ENCODE assay signal across 6 fruit fly cellular contexts in the genomic region with DNA sequence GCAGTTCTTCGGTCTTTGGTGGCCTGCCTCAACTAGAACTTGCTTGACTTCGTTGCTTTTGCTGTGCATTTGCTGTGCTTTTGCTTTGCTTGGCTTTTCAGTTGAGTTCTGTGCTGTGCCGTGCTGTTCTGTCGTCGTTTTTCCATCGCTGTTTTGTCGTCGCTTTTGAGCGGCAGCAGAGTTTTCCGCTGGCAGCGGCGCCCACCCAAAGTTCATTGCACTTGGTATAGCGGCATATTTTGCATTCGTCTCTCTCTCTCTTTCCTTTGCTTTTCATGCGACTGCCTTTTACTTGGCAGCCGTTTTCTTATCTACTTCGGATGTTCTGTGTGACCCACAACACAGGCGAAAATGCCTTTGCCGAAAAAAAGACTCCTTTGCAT.
A peak's percentile ranks its signal among the peaks of the same experiment; 100 is the strongest.
TF ChIP-seq lines count a peak whose summit lies in the region.

No protein-coding gene starts in this region.

- no peak for TF ChIP-seq CTCF in whole organism, embryonic (GFP tag; optimal IDR thresholded peaks at IDR 0.05; lab: Kevin White, UChicago)

TF ChIP-seq in whole organism, 6 proteins besides CTCF, POLR2A, EP300 and RAD21:
- peak; percentile 62 to 94 for TF ChIP-seq EcR (GFP tag; optimal IDR thresholded peaks at IDR 0.05; lab: Kevin White, UChicago)
- no peak for TF ChIP-seq usp (GFP tag; optimal IDR thresholded peaks at IDR 0.05; lab: Kevin White, UChicago)

TF ChIP-seq in whole organism, adult, 20 proteins besides CTCF, POLR2A, EP300 and RAD21:
- TF ChIP-seq tj (GFP tag; optimal IDR thresholded peaks at IDR 0.05; lab: Kevin White, UChicago) (peak; percentile 61), CG5204 (GFP tag; optimal IDR thresholded peaks at IDR 0.05; lab: Kevin White, UChicago) (no peak)

TF ChIP-seq in whole organism, embryonic, 481 proteins besides CTCF, POLR2A, EP300 and RAD21:
- TF ChIP-seq slbo (GFP tag; IDR thresholded peaks at IDR 0.05; lab: Robert Waterston, UW) (no peak), CG17328 (GFP tag; IDR thresholded peaks at IDR 0.05; lab: Robert Waterston, UW) (0 out of 2 replicates have a peak, but pooled peaks have one; percentile 2), CG17612 (GFP tag; IDR thresholded peaks at IDR 0.05; lab: Robert Waterston, UW) (no peak), maf-S (GFP tag; optimal IDR thresholded peaks at IDR 0.05; lab: Kevin White, UChicago) (no peak)

TF ChIP-seq in whole organism, prepupa, 60 proteins besides CTCF, POLR2A, EP300 and RAD21:
- TF ChIP-seq CG6276 (GFP tag; optimal IDR thresholded peaks at IDR 0.05; lab: Kevin White, UChicago) (no peak), svp (GFP tag; lab: Kevin White, UChicago) (peak; percentile 93), eg (GFP tag; IDR thresholded peaks at IDR 0.05; lab: Robert Waterston, UW) (peak; percentile 37; the same call in 1 of the 3 replicates)

TF ChIP-seq in whole organism, pupa, 21 proteins besides CTCF, POLR2A, EP300 and RAD21:
- peak; percentile 83 for TF ChIP-seq EcR (GFP tag; optimal IDR thresholded peaks at IDR 0.05; lab: Kevin White, UChicago)
- TF ChIP-seq gl (tag; optimal IDR thresholded peaks at IDR 0.05; lab: Kevin White, UChicago) = no peak

TF ChIP-seq in whole organism, wandering third instar larva, 38 proteins besides CTCF, POLR2A, EP300 and RAD21:
- TF ChIP-seq Vsx2 (GFP tag; optimal IDR thresholded peaks at IDR 0.05; lab: Kevin White, UChicago; ENCODE audit: partially characterized antibody) = no peak
- TF ChIP-seq Hr83 (GFP tag; optimal IDR thresholded peaks at IDR 0.05; lab: Kevin White, UChicago; ENCODE audit: poor library complexity, severe bottlenecking) = no peak
- no peak for TF ChIP-seq Rel (GFP tag; optimal IDR thresholded peaks at IDR 0.05; lab: Kevin White, UChicago)
- peak; percentile 8 for TF ChIP-seq Rel (tag; optimal IDR thresholded peaks at IDR 0.05; lab: Kevin White, UChicago)
